Fruit fly (Drosophila melanogaster) whole organism, embryonic: ENCODE data around the gene AOX4.

Experiments used
- Abd-B ChIP-seq: fragments of 200-800 bp; sonication (Bioruptor generic); optimal IDR thresholded peaks from 2 replicates; lab custom pipeline; 2018; ENCODE audit warnings: missing biosample characterization, mild to moderate bottlenecking, missing genetic modification characterization, moderate library complexity
- Antp ChIP-seq: fragments of 200-800 bp; sonication (Bioruptor generic); optimal IDR thresholded peaks from 3 replicates; lab custom pipeline; 2016; ENCODE audit warnings: missing biosample characterization, missing genetic modification characterization
- Atf3 ChIP-seq: fragments of 200-800 bp; sonication (Bioruptor generic); optimal IDR thresholded peaks from 3 replicates; lab custom pipeline; 2016; ENCODE audit warnings: missing biosample characterization, missing genetic modification characterization
- CG12236 ChIP-seq: fragments of 200-800 bp; sonication (Bioruptor generic); optimal IDR thresholded peaks from 2 replicates; lab custom pipeline; 2016; ENCODE audit warnings: missing biosample characterization, missing genetic modification characterization
- CG1233 ChIP-seq: fragments of 200-800 bp; sonication (Bioruptor generic); optimal IDR thresholded peaks from 4 replicates; lab custom pipeline; 2018; ENCODE audit warnings: missing biosample characterization, mild to moderate bottlenecking, missing genetic modification characterization
- CG1603 ChIP-seq: fragments of 200-800 bp; sonication (Bioruptor generic); optimal IDR thresholded peaks from 2 replicates; lab custom pipeline; 2019; ENCODE audit warnings: missing biosample characterization, mild to moderate bottlenecking, missing genetic modification characterization, moderate library complexity
- CG18764 ChIP-seq: fragments of 200-800 bp; sonication (Bioruptor generic); optimal IDR thresholded peaks from 3 replicates; lab custom pipeline; 2016; ENCODE audit warnings: missing biosample characterization, missing genetic modification characterization
- CG2712 ChIP-seq: fragments of 200-800 bp; optimal IDR thresholded peaks from 3 replicates; lab custom pipeline; 2019; ENCODE audit warnings: missing biosample characterization, mild to moderate bottlenecking, missing genetic modification characterization, moderate library complexity
- CG31388 ChIP-seq: fragments of 200-800 bp; sonication (Bioruptor generic); optimal IDR thresholded peaks from 2 replicates; lab custom pipeline; 2016; ENCODE audit warnings: missing biosample characterization, missing genetic modification characterization
- CG4282 ChIP-seq: fragments of 200-800 bp; sonication (Bioruptor generic); optimal IDR thresholded peaks from 2 replicates; lab custom pipeline; 2016; ENCODE audit warnings: missing biosample characterization, missing genetic modification characterization
- CG5245 ChIP-seq: fragments of 200-800 bp; sonication (Bioruptor generic); optimal IDR thresholded peaks from 3 replicates; lab custom pipeline; 2016; ENCODE audit warnings: missing biosample characterization, missing genetic modification characterization
- CG6654 ChIP-seq: fragments of 200-800 bp; sonication (Bioruptor generic); optimal IDR thresholded peaks from 2 replicates; lab custom pipeline; 2017; ENCODE audit warnings: missing biosample characterization, mild to moderate bottlenecking, missing genetic modification characterization
- CG7745 ChIP-seq: fragments of 200-800 bp; sonication (Bioruptor generic); optimal IDR thresholded peaks from 2 replicates; lab custom pipeline; 2018; ENCODE audit warnings: missing biosample characterization, mild to moderate bottlenecking, missing genetic modification characterization, moderate library complexity
- CG8388 ChIP-seq: fragments of 200-800 bp; sonication (Bioruptor generic); optimal IDR thresholded peaks from 2 replicates; lab custom pipeline; 2019; ENCODE audit warnings: missing biosample characterization, mild to moderate bottlenecking, missing genetic modification characterization, moderate library complexity
- CHES-1-like ChIP-seq: fragments of 200-800 bp; sonication (Bioruptor generic); optimal IDR thresholded peaks from 2 replicates; lab custom pipeline; 2016; ENCODE audit warnings: missing biosample characterization, missing genetic modification characterization
- Chrac-16 ChIP-seq: fragments of 200-800 bp; sonication (Bioruptor generic); optimal IDR thresholded peaks from 3 replicates; lab custom pipeline; 2016; ENCODE audit warnings: missing biosample characterization, missing genetic modification characterization
- Doc2 ChIP-seq: fragments of 200-800 bp; sonication (Bioruptor generic); IDR thresholded peaks from 2 replicates; pipeline ENCODE4 v1.3.6; 2022; ENCODE audit warnings: missing biosample characterization, missing genetic modification characterization
- HHEX ChIP-seq: fragments of 200-800 bp; sonication (Bioruptor generic); optimal IDR thresholded peaks from 3 replicates; lab custom pipeline; 2017; ENCODE audit warnings: missing biosample characterization, mild to moderate bottlenecking, missing genetic modification characterization, missing genetic modification reagents
- HmgD ChIP-seq: fragments of 200-800 bp; sonication (Bioruptor generic); optimal IDR thresholded peaks from 3 replicates; lab custom pipeline; 2016; ENCODE audit warnings: missing biosample characterization, missing genetic modification characterization
- Kr ChIP-seq: fragments of 200-800 bp; sonication (Bioruptor generic); optimal IDR thresholded peaks from 2 replicates; lab custom pipeline; 2017; ENCODE audit warnings: missing biosample characterization, mild to moderate bottlenecking, missing genetic modification characterization
- MESR4 ChIP-seq: fragments of 200-800 bp; sonication (Bioruptor generic); optimal IDR thresholded peaks from 2 replicates; lab custom pipeline; 2018; ENCODE audit warnings: missing biosample characterization, mild to moderate bottlenecking, missing genetic modification characterization, moderate library complexity
- Nf-YC ChIP-seq: fragments of 200-800 bp; optimal IDR thresholded peaks from 3 replicates; lab custom pipeline; 2019; ENCODE audit warnings: missing biosample characterization, mild to moderate bottlenecking, missing genetic modification characterization, moderate library complexity
- Ptx1 ChIP-seq: fragments of 200-800 bp; sonication (Bioruptor generic); IDR thresholded peaks from 2 replicates; pipeline ENCODE4 v1.3.6; 2022; ENCODE audit warnings: missing biosample characterization, missing genetic modification characterization
- Spps ChIP-seq: fragments of 200-800 bp; sonication (Bioruptor generic); optimal IDR thresholded peaks from 2 replicates; lab custom pipeline; 2018; ENCODE audit warnings: missing biosample characterization, mild to moderate bottlenecking, missing genetic modification characterization
- Vsx1 ChIP-seq: fragments of 200-800 bp; sonication (Bioruptor generic); optimal IDR thresholded peaks from 2 replicates; lab custom pipeline; 2017; ENCODE audit warnings: missing biosample characterization, mild to moderate bottlenecking, missing genetic modification characterization, missing genetic modification reagents
- ab ChIP-seq: fragments of 200-800 bp; sonication (Bioruptor generic); optimal IDR thresholded peaks from 2 replicates; lab custom pipeline; 2016; ENCODE audit warnings: missing biosample characterization, missing genetic modification characterization
- ac ChIP-seq: fragments of 200-800 bp; sonication (Bioruptor generic); optimal IDR thresholded peaks from 3 replicates; lab custom pipeline; 2017; ENCODE audit warnings: missing biosample characterization, mild to moderate bottlenecking, missing genetic modification characterization
- br ChIP-seq: fragments of >200 bp; optimal IDR thresholded peaks from 2 replicates; lab custom pipeline; 2017
- cg ChIP-seq: fragments of 200-800 bp; sonication (Bioruptor generic); optimal IDR thresholded peaks from 3 replicates; lab custom pipeline; 2019; ENCODE audit warnings: missing biosample characterization, mild to moderate bottlenecking, missing genetic modification characterization, moderate library complexity
- chn ChIP-seq: fragments of 200-800 bp; sonication (Bioruptor generic); optimal IDR thresholded peaks from 2 replicates; lab custom pipeline; 2016; ENCODE audit warnings: missing biosample characterization, missing genetic modification characterization
- crol ChIP-seq: fragments of 200-800 bp; sonication (Bioruptor generic); IDR thresholded peaks from 2 replicates; pipeline ENCODE4 v1.3.6; 2022; ENCODE audit warnings: missing biosample characterization, missing genetic modification characterization
- dpn ChIP-seq, 2 experiments: fragments of 200-800 bp; sonication (Bioruptor generic); optimal IDR thresholded peaks; 3 replicates each; lab custom pipeline; 2016; ENCODE audit warnings: missing biosample characterization in 2 of 2, missing genetic modification characterization in 2 of 2
- gcm ChIP-seq: fragments of 200-800 bp; sonication (Bioruptor generic); optimal IDR thresholded peaks from 2 replicates; lab custom pipeline; 2019; ENCODE audit warnings: missing biosample characterization, mild to moderate bottlenecking, missing genetic modification characterization, moderate library complexity
- grn ChIP-seq: fragments of 200-800 bp; sonication (Bioruptor generic); optimal IDR thresholded peaks from 3 replicates; lab custom pipeline; 2017; ENCODE audit warnings: missing biosample characterization, missing genetic modification characterization
- gsb-n ChIP-seq: fragments of 200-800 bp; sonication (Bioruptor generic); optimal IDR thresholded peaks from 3 replicates; lab custom pipeline; 2018; ENCODE audit warnings: missing biosample characterization, mild to moderate bottlenecking, missing genetic modification characterization
- h ChIP-seq: fragments of >200 bp; optimal IDR thresholded peaks from 2 replicates; lab custom pipeline; 2017
- kni ChIP-seq: fragments of 200-800 bp; sonication (Bioruptor generic); optimal IDR thresholded peaks from 3 replicates; lab custom pipeline; 2017; ENCODE audit warnings: mild to moderate bottlenecking, missing biosample characterization, missing genetic modification reagents, missing genetic modification characterization
- lilli ChIP-seq: fragments of 200-800 bp; sonication (Bioruptor generic); optimal IDR thresholded peaks from 3 replicates; lab custom pipeline; 2016; ENCODE audit warnings: missing biosample characterization, missing genetic modification characterization
- mirr ChIP-seq: fragments of 200-800 bp; sonication (Bioruptor generic); optimal IDR thresholded peaks from 3 replicates; lab custom pipeline; 2018; ENCODE audit warnings: missing biosample characterization, mild to moderate bottlenecking, missing genetic modification characterization
- oc ChIP-seq: fragments of 200-800 bp; sonication (Bioruptor generic); optimal IDR thresholded peaks from 2 replicates; lab custom pipeline; 2018; ENCODE audit warnings: missing biosample characterization, mild to moderate bottlenecking, missing genetic modification characterization, moderate library complexity
- odd ChIP-seq: fragments of 200-800 bp; sonication (Bioruptor generic); optimal IDR thresholded peaks from 2 replicates; lab custom pipeline; 2017; ENCODE audit warnings: missing biosample characterization, mild to moderate bottlenecking, missing genetic modification characterization
- pzg ChIP-seq: fragments of 200-800 bp; sonication (Bioruptor generic); optimal IDR thresholded peaks from 3 replicates; lab custom pipeline; 2018; ENCODE audit warnings: missing biosample characterization, mild to moderate bottlenecking, missing genetic modification characterization, moderate library complexity
- ro ChIP-seq: fragments of 200-800 bp; sonication (Bioruptor generic); IDR thresholded peaks from 2 replicates; pipeline ENCODE4 v1.3.6; 2022; ENCODE audit warnings: missing biosample characterization, missing genetic modification characterization
- sens-2 ChIP-seq: fragments of 200-800 bp; sonication (Bioruptor generic); IDR thresholded peaks from 2 replicates; pipeline ENCODE4 v1.3.6; 2022; ENCODE audit warnings: missing biosample characterization, missing genetic modification characterization
- trem ChIP-seq: fragments of 200-800 bp; optimal IDR thresholded peaks from 3 replicates; lab custom pipeline; 2019; ENCODE audit warnings: missing biosample characterization, mild to moderate bottlenecking, missing genetic modification characterization, moderate library complexity
- twi ChIP-seq: fragments of 200-800 bp; optimal IDR thresholded peaks from 2 replicates; lab custom pipeline; 2019; ENCODE audit warnings: missing biosample characterization, mild to moderate bottlenecking, missing genetic modification characterization, moderate library complexity
- usp ChIP-seq: fragments of >200 bp; optimal IDR thresholded peaks from 2 replicates; lab custom pipeline; 2017; ENCODE audit warnings: missing biosample characterization, missing genetic modification characterization
- vvl ChIP-seq: fragments of 200-800 bp; sonication (Bioruptor generic); IDR thresholded peaks from 2 replicates; pipeline ENCODE4 v1.3.6; 2022; ENCODE audit warnings: missing biosample characterization, missing genetic modification characterization

Gene AOX4

dm6 chr3R:15582526-15583155 is 30.0 kb upstream of the AOX4 start (continued):
- TF ChIP-seq Ptx1 (GFP tag; lab: Robert Waterston, UW) (no peak), CG5245 (no peak), pzg (GFP tag; lab: Kevin White, UChicago) (no peak), Antp (GFP tag; lab: Kevin White, UChicago) (no peak), gsb-n (tag; lab: Kevin White, UChicago) (peak; percentile 60), gcm (GFP tag; lab: Kevin White, UChicago) (peak; percentile 9), usp (GFP tag; lab: Kevin White, UChicago) (no peak), Vsx1 (GFP tag; lab: Kevin White, UChicago) (peak; percentile 37), lilli (no peak), ab (GFP tag; lab: Kevin White, UChicago) (no peak), dpn (GFP tag; optimal IDR thresholded peaks at IDR 0.05; lab: Kevin White, UChicago) (no peak), CG18764 (GFP tag; lab: Kevin White, UChicago) (no peak), ac (GFP tag; lab: Kevin White, UChicago) (peak; percentile 4), Nf-YC (tag; lab: Kevin White, UChicago) (no peak), CG1603 (tag; lab: Kevin White, UChicago) (no peak), twi (peak; percentile 81), HHEX (GFP tag; lab: Kevin White, UChicago) (no peak), Doc2 (GFP tag; lab: Robert Waterston, UW) (no peak), cg (GFP tag; lab: Kevin White, UChicago) (no peak), sens-2 (GFP tag; lab: Robert Waterston, UW) (no peak), mirr (no peak), trem (tag; lab: Kevin White, UChicago) (no peak), CG4282 (GFP tag; lab: Kevin White, UChicago) (no peak), br (lab: Kevin White, UChicago) (no peak), CG7745 (tag; lab: Kevin White, UChicago) (peak; percentile 93), CG31388 (GFP tag; lab: Kevin White, UChicago) (no peak), HmgD (no peak), Kr (no peak), CG1233 (GFP tag; lab: Kevin White, UChicago) (no peak), CG12236 (GFP tag; lab: Kevin White, UChicago) (no peak), MESR4 (GFP tag; lab: Kevin White, UChicago) (no peak), ro (GFP tag; lab: Robert Waterston, UW) (no peak), Abd-B (GFP tag; lab: Kevin White, UChicago) (no peak), Chrac-16 (GFP tag; lab: Kevin White, UChicago) (no peak), crol (no peak), CG8388 (GFP tag; lab: Kevin White, UChicago) (no peak), kni (peak; percentile 87), odd (GFP tag; lab: Kevin White, UChicago) (peak; percentile 40), CG2712 (no peak), CHES-1-like (GFP tag; lab: Kevin White, UChicago) (no peak), Spps (tag; lab: Kevin White, UChicago) (no peak), oc (tag; lab: Kevin White, UChicago) (no peak), Atf3 (GFP tag; lab: Kevin White, UChicago) (no peak), h (lab: Kevin White, UChicago) (no peak), grn (GFP tag; lab: Kevin White, UChicago) (peak; percentile 89), CG6654 (no peak), chn (GFP tag; lab: Kevin White, UChicago) (no peak), vvl (GFP tag; lab: Robert Waterston, UW) (0 out of 2 replicates have a peak, but pooled peaks have one; percentile 16)
